Fruit fly (Drosophila melanogaster) whole organism, prepupa: Measurements from ENCODE around the gene Ugt304A1.

Experiments
- Blimp-1 ChIP-seq: fragments of 200-800 bp; sonication (Bioruptor generic); optimal IDR thresholded peaks from 3 replicates; lab custom pipeline; 2017; ENCODE audit warnings: missing biosample characterization, missing genetic modification characterization, mild to moderate bottlenecking, moderate library complexity, missing genetic modification reagents
- CG7368 ChIP-seq: fragments of 200-800 bp; sonication (Bioruptor generic); optimal IDR thresholded peaks from 3 replicates; lab custom pipeline; 2016; ENCODE audit warnings: missing biosample characterization, missing genetic modification characterization
- CG8632 ChIP-seq: fragments of 200-800 bp; sonication (Bioruptor generic); optimal IDR thresholded peaks from 3 replicates; lab custom pipeline; 2016; ENCODE audit warnings: missing biosample characterization, missing genetic modification characterization
- Ets96B ChIP-seq: fragments of 200-800 bp; optimal IDR thresholded peaks from 2 replicates; lab custom pipeline; 2019; ENCODE audit warnings: missing biosample characterization, mild to moderate bottlenecking, missing genetic modification characterization, moderate library complexity
- Hr4 ChIP-seq: fragments of 200-800 bp; sonication (Bioruptor generic); optimal IDR thresholded peaks from 3 replicates; lab custom pipeline; 2016; ENCODE audit warnings: missing biosample characterization, missing genetic modification characterization
- OdsH ChIP-seq: fragments of 200-800 bp; sonication (Bioruptor generic); optimal IDR thresholded peaks from 3 replicates; lab custom pipeline; 2016; ENCODE audit warnings: missing biosample characterization, missing genetic modification characterization
- Sox14 ChIP-seq: fragments of 200-800 bp; sonication (Bioruptor generic); optimal IDR thresholded peaks from 3 replicates; lab custom pipeline; 2016; ENCODE audit warnings: missing biosample characterization, missing genetic modification characterization
- acj6 ChIP-seq: fragments of 200-800 bp; sonication (Bioruptor generic); optimal IDR thresholded peaks from 3 replicates; lab custom pipeline; 2016; ENCODE audit warnings: missing biosample characterization, missing genetic modification characterization
- net ChIP-seq: fragments of 200-800 bp; sonication (Bioruptor generic); optimal IDR thresholded peaks from 3 replicates; lab custom pipeline; 2016; ENCODE audit warnings: missing biosample characterization, missing genetic modification characterization
- salr ChIP-seq, 2 experiments: fragments of 200-800 bp; sonication (Bioruptor generic); optimal IDR thresholded peaks; 3 replicates each; lab custom pipeline; 2016 to 2018; ENCODE audit warnings: missing biosample characterization in 2 of 2, missing genetic modification characterization in 2 of 2, mild to moderate bottlenecking in 1 of 2

DNA sequence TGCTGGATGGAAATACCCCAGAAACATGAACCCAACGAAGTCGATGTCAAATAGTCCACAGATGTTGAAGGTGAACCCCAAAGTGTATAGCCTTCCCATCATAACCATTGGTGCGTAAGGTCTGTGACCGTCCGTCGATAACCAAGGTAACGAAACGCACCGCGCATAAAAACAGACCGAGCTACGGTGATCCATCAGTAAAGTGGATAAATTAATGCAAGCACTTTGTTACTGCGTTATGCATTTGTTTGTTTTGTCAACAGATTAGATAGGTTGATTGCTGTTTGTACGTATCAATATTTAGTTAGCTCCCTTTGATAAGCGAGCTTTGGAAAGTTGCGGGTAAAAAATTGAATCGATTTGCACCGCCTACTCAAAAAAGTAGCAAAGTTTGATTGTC is 3.1 kb upstream of the Ugt304A1 start:
- no peak for TF ChIP-seq Blimp-1 (GFP tag; lab: Kevin White, UChicago)
- no peak for TF ChIP-seq acj6 (GFP tag; lab: Kevin White, UChicago)
- no peak for TF ChIP-seq salr (GFP tag; optimal IDR thresholded peaks at IDR 0.05; lab: Kevin White, UChicago)
- TF ChIP-seq Ets96B: no peak
- no peak for TF ChIP-seq Hr4 (GFP tag; lab: Kevin White, UChicago)
- no peak for TF ChIP-seq OdsH
- TF ChIP-seq net (GFP tag; lab: Kevin White, UChicago): no peak
- TF ChIP-seq CG8632 (GFP tag; lab: Kevin White, UChicago): no peak
- TF ChIP-seq CG7368 (GFP tag; lab: Kevin White, UChicago): no peak
- TF ChIP-seq Sox14: no peak
